Fruit fly (Drosophila melanogaster): ENCODE data around the gene Ripalpha.

DNA sequence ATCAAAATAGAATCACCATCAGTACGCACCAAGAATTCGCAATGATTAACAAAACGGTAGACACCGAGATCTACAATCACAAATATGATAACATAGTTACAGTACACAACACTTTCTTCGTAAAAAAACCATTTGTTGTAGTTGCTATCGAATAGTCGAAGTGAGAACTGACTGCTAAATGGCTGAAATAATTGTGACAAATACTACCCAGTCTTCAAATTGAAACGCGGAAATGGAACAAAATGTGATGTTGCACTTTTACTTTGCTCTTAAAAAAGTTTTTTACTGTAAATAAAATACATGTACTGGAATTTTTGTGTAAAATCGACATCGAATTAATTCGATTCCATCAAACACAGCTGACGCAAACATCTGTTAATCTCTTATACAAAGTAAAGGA is 30.7 kb upstream of the Ripalpha start, which contains the start of gene ova:
- TF ChIP-seq psq (optimal IDR thresholded peaks at IDR 0.05), result no peak
- TF ChIP-seq EcR (GFP tag; optimal IDR thresholded peaks at IDR 0.05), result no peak
- no peak for TF ChIP-seq usp (GFP tag; optimal IDR thresholded peaks at IDR 0.05)
- TF ChIP-seq pan (optimal IDR thresholded peaks at IDR 0.05), result no peak
- TF ChIP-seq Dll (optimal IDR thresholded peaks at IDR 0.05), result no peak
- TF ChIP-seq CG8478 (optimal IDR thresholded peaks at IDR 0.05), result no peak
